Worm (Caenorhabditis elegans): ENCODE data around the gene Y54G2A.52.

- TF ChIP-seq tab-1 (GFP tag; IDR thresholded peaks at IDR 0.05) (no peak), ref-1 (GFP tag; conservative IDR thresholded peaks at IDR 0.05) (no peak), med-1 (GFP tag; optimal IDR thresholded peaks at IDR 0.05; ENCODE audit: insufficient read depth) (no peak), flt-1 (GFP tag; IDR thresholded peaks at IDR 0.05) (no peak), ztf-29 (GFP tag; IDR thresholded peaks at IDR 0.05) (no peak)
Observed at ce11 chrIV:2803652-2804051, 5.2 kb upstream of the Y54G2A.52 start, which contains the start of gene Y54G2A.32.
